Worm (Caenorhabditis elegans) whole organism, mixed stage, embryonic: Measurements from ENCODE around the gene rig-1.

Experiments used
- M03D4.4 ChIP-seq: sonication (generic microtip); optimal IDR thresholded peaks from 2 replicates; lab custom pipeline; 2017; ENCODE audit warnings: mild to moderate bottlenecking, missing genetic modification characterization, missing compliant biosample characterization
- bed-3 ChIP-seq: fragments of 200-800 bp; sonication (Bioruptor generic); optimal IDR thresholded peaks from 3 replicates; lab custom pipeline; 2018; ENCODE audit warnings: mild to moderate bottlenecking, missing genetic modification characterization, moderate library complexity, missing compliant biosample characterization
- blmp-1 ChIP-seq: fragments of 150-350 bp; optimal IDR thresholded peaks from 2 replicates; lab custom pipeline; 2014; ENCODE audit warnings: missing biosample characterization, missing genetic modification characterization
- ceh-39 ChIP-seq: fragments of 150-350 bp; optimal IDR thresholded peaks from 2 replicates; lab custom pipeline; 2014; ENCODE audit warnings: missing biosample characterization, missing genetic modification characterization
- ceh-43 ChIP-seq: fragments of 200-800 bp; sonication (Bioruptor generic); optimal IDR thresholded peaks from 2 replicates; lab custom pipeline; 2018; ENCODE audit warnings: mild to moderate bottlenecking, missing genetic modification characterization, moderate library complexity, missing compliant biosample characterization
- ceh-83 ChIP-seq: fragments of 200-800 bp; sonication (Bioruptor generic); optimal IDR thresholded peaks from 2 replicates; lab custom pipeline; 2018; ENCODE audit warnings: mild to moderate bottlenecking, missing genetic modification characterization, missing compliant biosample characterization
- ces-1 ChIP-seq: fragments of 150-350 bp; optimal IDR thresholded peaks from 2 replicates; lab custom pipeline; 2014; ENCODE audit warnings: missing biosample characterization, missing genetic modification reagents, missing genetic modification characterization
- cnd-1 ChIP-seq: fragments of 200-800 bp; sonication (Bioruptor generic); optimal IDR thresholded peaks from 2 replicates; lab custom pipeline; 2018; ENCODE audit warnings: mild to moderate bottlenecking, missing genetic modification characterization, missing compliant biosample characterization
- drap-1 ChIP-seq: fragments of 200-800 bp; sonication (Bioruptor generic); optimal IDR thresholded peaks from 3 replicates; lab custom pipeline; 2018; ENCODE audit warnings: mild to moderate bottlenecking, missing genetic modification characterization, missing compliant biosample characterization
- elt-1 ChIP-seq: sonication (generic microtip); optimal IDR thresholded peaks from 2 replicates; lab custom pipeline; 2017; ENCODE audit warnings: missing genetic modification characterization, mild to moderate bottlenecking, missing compliant biosample characterization, antibody characterized with exemption, moderate library complexity, borderline replicate concordance; ENCODE audit not compliant: insufficient read depth
- elt-3 ChIP-seq: fragments of 150-350 bp; optimal IDR thresholded peaks from 2 replicates; lab custom pipeline; 2014; ENCODE audit warnings: missing biosample characterization, missing genetic modification characterization
- flh-1 ChIP-seq: fragments of 200-800 bp; sonication (Bioruptor generic); optimal IDR thresholded peaks from 2 replicates; lab custom pipeline; 2018; ENCODE audit warnings: mild to moderate bottlenecking, missing genetic modification characterization, moderate library complexity, missing compliant biosample characterization
- ham-2 ChIP-seq: fragments of 200-800 bp; sonication (Bioruptor generic); optimal IDR thresholded peaks from 2 replicates; lab custom pipeline; 2018; ENCODE audit warnings: mild to moderate bottlenecking, missing genetic modification characterization, missing compliant biosample characterization
- hlh-1 ChIP-seq: fragments of 150-350 bp; optimal IDR thresholded peaks from 2 replicates; lab custom pipeline; 2014; ENCODE audit warnings: missing biosample characterization, missing genetic modification reagents, missing genetic modification characterization
- lin-13 ChIP-seq: fragments of 150-350 bp; optimal IDR thresholded peaks from 2 replicates; lab custom pipeline; 2014; ENCODE audit warnings: missing biosample characterization, missing genetic modification characterization
- lin-32 ChIP-seq: fragments of 200-800 bp; sonication (Bioruptor generic); optimal IDR thresholded peaks from 2 replicates; lab custom pipeline; 2018; ENCODE audit warnings: mild to moderate bottlenecking, missing genetic modification characterization, missing compliant biosample characterization
- lsy-2 ChIP-seq: fragments of 150-350 bp; optimal IDR thresholded peaks from 2 replicates; lab custom pipeline; 2014; ENCODE audit warnings: missing biosample characterization, missing genetic modification characterization
- mab-5 ChIP-seq: fragments of 150-350 bp; optimal IDR thresholded peaks from 2 replicates; lab custom pipeline; 2014; ENCODE audit warnings: missing biosample characterization, missing genetic modification characterization
- mep-1 ChIP-seq: fragments of 150-350 bp; optimal IDR thresholded peaks from 2 replicates; lab custom pipeline; 2017; ENCODE audit warnings: missing biosample characterization, missing genetic modification reagents, missing genetic modification characterization, inconsistent platforms
- mls-2 ChIP-seq: sonication (generic microtip); optimal IDR thresholded peaks from 2 replicates; lab custom pipeline; 2016; ENCODE audit warnings: mild to moderate bottlenecking, missing genetic modification characterization, moderate library complexity, missing compliant biosample characterization
- nhr-2 ChIP-seq: fragments of 150-350 bp; optimal IDR thresholded peaks from 2 replicates; lab custom pipeline; 2014; ENCODE audit warnings: missing biosample characterization, missing genetic modification characterization
- nhr-237 ChIP-seq: fragments of 150-350 bp; optimal IDR thresholded peaks from 2 replicates; lab custom pipeline; 2014; ENCODE audit warnings: missing biosample characterization, missing genetic modification characterization
- nhr-28 ChIP-seq: fragments of 150-350 bp; optimal IDR thresholded peaks from 2 replicates; lab custom pipeline; 2014; ENCODE audit warnings: missing biosample characterization, missing genetic modification characterization
- nhr-76 ChIP-seq: sonication (generic microtip); optimal IDR thresholded peaks from 2 replicates; lab custom pipeline; 2017; ENCODE audit warnings: missing biosample characterization, missing genetic modification characterization
- pha-4 ChIP-seq: fragments of 150-350 bp; optimal IDR thresholded peaks from 2 replicates; lab custom pipeline; 2018; ENCODE audit warnings: missing biosample characterization, missing genetic modification reagents, missing genetic modification characterization
- sem-2 ChIP-seq: fragments of 200-800 bp; sonication (Bioruptor generic); optimal IDR thresholded peaks from 2 replicates; lab custom pipeline; 2018; ENCODE audit warnings: mild to moderate bottlenecking, missing genetic modification characterization, missing compliant biosample characterization
- snpc-4 ChIP-seq: fragments of 150-350 bp; optimal IDR thresholded peaks from 2 replicates; lab custom pipeline; 2014; ENCODE audit warnings: missing biosample characterization, missing genetic modification characterization
- sptf-1 ChIP-seq: sonication (generic microtip); optimal IDR thresholded peaks from 2 replicates; lab custom pipeline; 2017; ENCODE audit warnings: mild to moderate bottlenecking, missing genetic modification characterization, moderate library complexity, missing compliant biosample characterization
- tbx-8 ChIP-seq: fragments of 200-800 bp; sonication (Bioruptor generic); optimal IDR thresholded peaks from 2 replicates; lab custom pipeline; 2018; ENCODE audit warnings: mild to moderate bottlenecking, missing genetic modification characterization, moderate library complexity, missing compliant biosample characterization
- unc-120 ChIP-seq: sonication (generic microtip); optimal IDR thresholded peaks from 2 replicates; lab custom pipeline; 2017; ENCODE audit warnings: missing genetic modification characterization, missing compliant biosample characterization; ENCODE audit not compliant: poor library complexity, severe bottlenecking
- unc-39 ChIP-seq: fragments of 150-350 bp; optimal IDR thresholded peaks from 2 replicates; lab custom pipeline; 2014; ENCODE audit warnings: missing biosample characterization, missing genetic modification characterization
- unc-62 ChIP-seq: fragments of 150-350 bp; optimal IDR thresholded peaks from 2 replicates; lab custom pipeline; 2014; ENCODE audit warnings: missing biosample characterization, missing genetic modification reagents, missing genetic modification characterization
- zip-8 ChIP-seq: fragments of 150-350 bp; optimal IDR thresholded peaks from 2 replicates; lab custom pipeline; 2014; ENCODE audit warnings: missing biosample characterization, missing genetic modification characterization
- ztf-11 ChIP-seq: fragments of 150-350 bp; optimal IDR thresholded peaks from 2 replicates; lab custom pipeline; 2014; ENCODE audit warnings: missing biosample characterization, missing genetic modification characterization

Gene rig-1

DNA sequence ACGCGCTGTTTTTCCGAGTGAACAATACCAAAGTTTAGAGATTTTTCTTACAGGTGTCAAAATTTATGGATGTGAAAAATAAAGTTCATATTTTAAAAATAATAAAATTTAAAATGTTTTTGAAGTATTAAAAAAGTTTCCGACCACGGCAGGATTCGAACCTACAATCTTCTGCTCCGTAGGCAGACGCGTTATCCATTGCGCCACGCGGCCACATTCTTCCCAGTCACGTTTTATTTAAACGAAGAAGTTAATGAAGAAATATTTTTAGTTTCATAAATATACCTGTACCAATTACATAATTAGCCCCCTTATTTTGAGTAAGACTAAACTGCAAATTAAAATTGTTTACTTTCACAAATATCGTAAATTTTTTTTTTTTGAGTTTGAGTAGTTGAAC is 19.8 kb upstream of the rig-1 start:
- TF ChIP-seq pha-4 (tag; lab: Kevin White, UChicago) (no peak), sptf-1 (tag; lab: Kevin White, UChicago) (no peak), M03D4.4 (tag; lab: Kevin White, UChicago) (no peak), hlh-1 (tag; lab: Kevin White, UChicago) (no peak), cnd-1 (tag; lab: Kevin White, UChicago) (no peak), nhr-28 (tag; lab: Kevin White, UChicago) (no peak), unc-62 (GFP tag; lab: Kevin White, UChicago) (no peak), lin-13 (tag; lab: Kevin White, UChicago) (no peak), nhr-2 (tag; lab: Kevin White, UChicago) (no peak), mab-5 (tag; lab: Kevin White, UChicago) (no peak), drap-1 (GFP tag; lab: Kevin White, UChicago) (no peak), nhr-237 (no peak), unc-39 (tag; lab: Kevin White, UChicago) (no peak), lin-32 (no peak), ztf-11 (tag; lab: Kevin White, UChicago) (no peak)

DNA sequence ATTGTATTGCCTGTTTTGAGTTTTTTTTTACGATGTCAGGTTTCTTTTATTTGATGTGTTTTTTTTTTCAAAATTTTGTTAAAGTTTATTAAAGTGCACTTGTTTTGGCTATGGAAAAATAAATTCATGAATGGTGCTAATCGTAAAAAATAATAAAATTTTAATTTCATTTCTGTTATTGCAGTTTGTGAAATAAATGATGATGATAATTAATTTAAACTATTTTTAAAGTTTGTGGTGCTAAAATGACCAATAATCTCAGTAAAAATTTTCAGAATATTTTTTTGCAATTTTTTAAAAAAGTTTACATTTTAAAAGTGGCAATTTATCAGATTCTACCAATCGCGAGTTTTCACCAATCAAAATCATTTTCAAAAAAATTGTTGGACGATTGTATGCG is 16.6 kb upstream of the rig-1 start, which contains the start of gene stg-2:
stg-2 (minus strand) TSS at position 101 of the 400 bp plus-strand sequence.
- TF ChIP-seq flh-1 (GFP tag; lab: Kevin White, UChicago), result no peak
- TF ChIP-seq ceh-43 (GFP tag; lab: Kevin White, UChicago), result no peak

DNA sequence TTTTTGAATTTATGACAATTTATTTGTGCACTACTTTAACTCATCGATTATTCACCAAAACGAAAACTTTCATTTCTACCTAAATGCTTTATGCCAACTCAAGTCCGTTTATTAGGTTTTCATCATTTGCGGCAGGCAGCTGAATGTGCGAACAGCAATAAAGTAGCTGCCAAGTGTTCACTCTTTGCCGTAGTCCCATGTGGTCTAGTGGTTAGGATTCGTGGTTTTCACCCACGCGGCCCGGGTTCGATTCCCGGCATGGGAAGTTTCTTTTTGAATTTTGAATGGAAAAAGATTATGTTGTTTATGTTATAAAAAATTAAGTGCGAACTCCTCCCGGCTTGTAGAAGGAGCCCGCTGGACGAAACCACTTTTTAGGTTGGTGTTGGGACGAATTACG is 14.1 kb upstream of the rig-1 start:
- TF ChIP-seq ceh-39 (tag; lab: Kevin White, UChicago), result no peak
- TF ChIP-seq ceh-83 (GFP tag; lab: Kevin White, UChicago), result peak; percentile 89
- peak; percentile 87 for TF ChIP-seq M03D4.4 (tag; lab: Kevin White, UChicago)
- peak; percentile 88 for TF ChIP-seq cnd-1 (tag; lab: Kevin White, UChicago)
- peak; percentile 44 for TF ChIP-seq lin-32
- TF ChIP-seq mep-1, result no peak
- peak; percentile 90 for TF ChIP-seq mls-2 (tag; lab: Kevin White, UChicago)
- TF ChIP-seq ces-1 (GFP tag; lab: Kevin White, UChicago), result peak; percentile 82
- TF ChIP-seq ceh-43 (GFP tag; lab: Kevin White, UChicago), result peak; percentile 71
- TF ChIP-seq elt-3, result no peak
- TF ChIP-seq nhr-76 (tag; lab: Kevin White, UChicago), result no peak
- TF ChIP-seq ham-2 (GFP tag; lab: Kevin White, UChicago), result peak; percentile 49
- peak; percentile 80 for TF ChIP-seq drap-1 (GFP tag; lab: Kevin White, UChicago)
- peak; percentile 55 for TF ChIP-seq flh-1 (GFP tag; lab: Kevin White, UChicago)
- TF ChIP-seq sem-2 (GFP tag; lab: Kevin White, UChicago), result peak; percentile 64
- TF ChIP-seq elt-1 (tag; lab: Kevin White, UChicago), result no peak
- TF ChIP-seq unc-120, result peak; percentile 66
- TF ChIP-seq lsy-2 (tag; lab: Kevin White, UChicago), result no peak
- peak; percentile 71 for TF ChIP-seq bed-3 (GFP tag; lab: Kevin White, UChicago)
- TF ChIP-seq tbx-8 (GFP tag; lab: Kevin White, UChicago), result peak; percentile 82
- peak; percentile 89 for TF ChIP-seq sptf-1 (tag; lab: Kevin White, UChicago)

DNA sequence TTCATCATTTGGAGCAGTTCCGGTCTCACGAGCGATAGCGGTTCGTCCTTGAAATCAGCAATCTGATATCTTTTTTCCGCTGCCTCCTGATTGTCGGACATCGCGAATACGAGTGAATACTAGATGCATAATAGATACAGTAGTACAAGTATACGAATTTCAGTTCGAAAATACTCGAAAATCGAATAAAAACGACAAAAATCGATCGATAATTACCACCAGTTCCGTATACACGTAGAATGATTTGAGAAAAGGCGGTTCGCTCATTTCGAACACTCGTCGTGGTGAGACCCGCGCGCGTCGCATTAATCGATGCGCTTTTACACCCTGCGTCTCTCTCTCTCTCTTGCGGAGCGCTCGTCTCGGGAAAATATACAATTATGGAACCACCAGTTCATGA is 13.4 kb upstream of the rig-1 start, which contains the start of gene F12D9.2:
F12D9.2 (minus strand) TSS at position 101 of the 400 bp plus-strand sequence.
- no peak for TF ChIP-seq elt-1 (tag; lab: Kevin White, UChicago)
- no peak for TF ChIP-seq snpc-4 (tag; lab: Kevin White, UChicago)
- no peak for TF ChIP-seq cnd-1 (tag; lab: Kevin White, UChicago)
- no peak for TF ChIP-seq mep-1
- no peak for TF ChIP-seq unc-39 (tag; lab: Kevin White, UChicago)
- TF ChIP-seq nhr-76 (tag; lab: Kevin White, UChicago), result no peak
- TF ChIP-seq nhr-28 (tag; lab: Kevin White, UChicago), result no peak
- no peak for TF ChIP-seq lin-32
- no peak for TF ChIP-seq blmp-1 (tag; lab: Kevin White, UChicago)
- no peak for TF ChIP-seq nhr-237
- TF ChIP-seq flh-1 (GFP tag; lab: Kevin White, UChicago), result no peak
- TF ChIP-seq M03D4.4 (tag; lab: Kevin White, UChicago), result no peak
- no peak for TF ChIP-seq drap-1 (GFP tag; lab: Kevin White, UChicago)
- TF ChIP-seq elt-3, result no peak
- TF ChIP-seq lsy-2 (tag; lab: Kevin White, UChicago), result no peak
- no peak for TF ChIP-seq zip-8 (tag; lab: Kevin White, UChicago)
- no peak for TF ChIP-seq bed-3 (GFP tag; lab: Kevin White, UChicago)
- no peak for TF ChIP-seq ham-2 (GFP tag; lab: Kevin White, UChicago)
- TF ChIP-seq ztf-11 (tag; lab: Kevin White, UChicago), result no peak
- no peak for TF ChIP-seq ceh-39 (tag; lab: Kevin White, UChicago)
